Fruit fly (Drosophila melanogaster) whole organism, adult: ENCODE results near the gene zfh1.

Experiments used
- CG11617 ChIP-seq: fragments of 200-800 bp; sonication (Bioruptor generic); optimal IDR thresholded peaks from 2 replicates; lab custom pipeline; 2017; ENCODE audit warnings: mild to moderate bottlenecking, missing biosample characterization, missing genetic modification reagents, missing genetic modification characterization
- CG12768 ChIP-seq: fragments of 200-800 bp; sonication (Bioruptor generic); optimal IDR thresholded peaks from 2 replicates; lab custom pipeline; 2017; ENCODE audit warnings: missing biosample characterization, missing genetic modification characterization, mild to moderate bottlenecking, moderate library complexity, missing genetic modification reagents
- CG14711 ChIP-seq: fragments of 200-800 bp; sonication (Bioruptor generic); optimal IDR thresholded peaks from 2 replicates; lab custom pipeline; 2018; ENCODE audit warnings: missing biosample characterization, mild to moderate bottlenecking, missing genetic modification characterization, moderate library complexity
- CG1620 ChIP-seq: fragments of 200-800 bp; sonication (Bioruptor generic); optimal IDR thresholded peaks from 2 replicates; lab custom pipeline; 2016; ENCODE audit warnings: missing biosample characterization, missing genetic modification characterization
- CG33017 ChIP-seq: fragments of 200-800 bp; sonication (Bioruptor generic); optimal IDR thresholded peaks from 2 replicates; lab custom pipeline; 2018; ENCODE audit warnings: missing biosample characterization, mild to moderate bottlenecking, missing genetic modification characterization, moderate library complexity
- CG5204 ChIP-seq: fragments of 200-800 bp; sonication (Bioruptor generic); optimal IDR thresholded peaks from 2 replicates; lab custom pipeline; 2016; ENCODE audit warnings: missing biosample characterization, missing genetic modification characterization
- CG7045 ChIP-seq: fragments of 200-800 bp; sonication (Bioruptor generic); optimal IDR thresholded peaks from 2 replicates; lab custom pipeline; 2017; ENCODE audit warnings: missing biosample characterization, mild to moderate bottlenecking, missing genetic modification characterization
- CG7101 ChIP-seq: fragments of 200-800 bp; sonication (Bioruptor generic); optimal IDR thresholded peaks from 2 replicates; lab custom pipeline; 2018; ENCODE audit warnings: missing biosample characterization, mild to moderate bottlenecking, missing genetic modification characterization, moderate library complexity
- Clk ChIP-seq: fragments of 200-800 bp; sonication (Bioruptor generic); optimal IDR thresholded peaks from 2 replicates; lab custom pipeline; 2017; ENCODE audit warnings: missing biosample characterization, missing genetic modification characterization
- Crg-1 ChIP-seq: fragments of 200-800 bp; sonication (Bioruptor generic); optimal IDR thresholded peaks from 2 replicates; lab custom pipeline; 2016; ENCODE audit warnings: missing biosample characterization, missing genetic modification characterization
- Hr96 ChIP-seq: fragments of 200-800 bp; sonication (Bioruptor generic); optimal IDR thresholded peaks from 2 replicates; lab custom pipeline; 2016; ENCODE audit warnings: missing biosample characterization, missing genetic modification characterization
- Mnt ChIP-seq: fragments of 200-800 bp; sonication (Bioruptor generic); optimal IDR thresholded peaks from 2 replicates; lab custom pipeline; 2016; ENCODE audit warnings: missing biosample characterization, mild to moderate bottlenecking, missing genetic modification characterization
- bab1 ChIP-seq: fragments of 200-800 bp; sonication (Bioruptor generic); optimal IDR thresholded peaks from 3 replicates; lab custom pipeline; 2019; ENCODE audit warnings: missing biosample characterization, mild to moderate bottlenecking, missing genetic modification characterization, moderate library complexity
- cic ChIP-seq: fragments of 200-800 bp; sonication (Bioruptor generic); optimal IDR thresholded peaks from 2 replicates; lab custom pipeline; 2017; ENCODE audit warnings: missing biosample characterization, mild to moderate bottlenecking, missing genetic modification characterization, moderate library complexity
- cnc ChIP-seq, 2 experiments: fragments of >200 bp; optimal IDR thresholded peaks; 2 replicates each; lab custom pipeline; 2017
- kay ChIP-seq: fragments of 200-800 bp; sonication (Bioruptor generic); peaks from one replicate; lab custom pipeline; 2016; ENCODE audit warnings: missing biosample characterization, missing genetic modification characterization, borderline replicate concordance
- ovo ChIP-seq: fragments of 200-800 bp; sonication (Bioruptor generic); optimal IDR thresholded peaks from 2 replicates; lab custom pipeline; 2016; ENCODE audit warnings: missing biosample characterization, missing genetic modification characterization
- pad ChIP-seq: fragments of 200-800 bp; sonication (Bioruptor generic); optimal IDR thresholded peaks from 3 replicates; lab custom pipeline; 2017; ENCODE audit warnings: missing biosample characterization, missing genetic modification characterization, mild to moderate bottlenecking, moderate library complexity, missing genetic modification reagents
- tj ChIP-seq: fragments of 200-800 bp; sonication (Bioruptor generic); optimal IDR thresholded peaks from 3 replicates; lab custom pipeline; 2017; ENCODE audit warnings: missing biosample characterization, mild to moderate bottlenecking, missing genetic modification characterization, moderate library complexity
- toe ChIP-seq: fragments of 200-800 bp; sonication (Bioruptor generic); optimal IDR thresholded peaks from 2 replicates; lab custom pipeline; 2016; ENCODE audit warnings: missing biosample characterization, missing genetic modification characterization

Gene zfh1

dm6 chr3R:30792959-30793358, 27.2 kb downstream of the zfh1 start:
- TF ChIP-seq CG1620 (GFP tag; lab: Kevin White, UChicago) = no peak
- TF ChIP-seq CG5204 (GFP tag; lab: Kevin White, UChicago) = no peak
- TF ChIP-seq CG33017 = no peak
- TF ChIP-seq tj (GFP tag; lab: Kevin White, UChicago) = no peak
- TF ChIP-seq Clk (GFP tag; lab: Kevin White, UChicago) = no peak
- no peak for TF ChIP-seq cic
- no peak for TF ChIP-seq ovo (GFP tag; lab: Kevin White, UChicago)
- TF ChIP-seq toe (GFP tag; lab: Kevin White, UChicago) = no peak
- TF ChIP-seq CG14711 (tag; lab: Kevin White, UChicago) = no peak
- TF ChIP-seq kay (GFP tag; lab: Kevin White, UChicago) = no peak
- TF ChIP-seq pad (GFP tag; lab: Kevin White, UChicago) = no peak
- TF ChIP-seq CG7101 (tag; lab: Kevin White, UChicago) = no peak
- no peak for TF ChIP-seq Hr96
- no peak for TF ChIP-seq Mnt (GFP tag; lab: Kevin White, UChicago)
- no peak for TF ChIP-seq cnc (optimal IDR thresholded peaks at IDR 0.05; lab: Kevin White, UChicago)
- TF ChIP-seq Crg-1 (GFP tag; lab: Kevin White, UChicago) = no peak
- TF ChIP-seq CG11617 = no peak
- no peak for TF ChIP-seq bab1 (GFP tag; lab: Kevin White, UChicago)
- TF ChIP-seq CG12768 (GFP tag; lab: Kevin White, UChicago) = no peak

- TF ChIP-seq ovo (GFP tag; lab: Kevin White, UChicago) (no peak), pad (GFP tag; lab: Kevin White, UChicago) (peak; percentile 67), CG7101 (tag; lab: Kevin White, UChicago) (no peak), CG33017 (no peak), tj (GFP tag; lab: Kevin White, UChicago) (peak; percentile 88)
These were observed 29.0 kb downstream of the zfh1 start for dm6 chr3R:30794564-30795313.

dm6 chr3R:30796715-30797114, 31.0 kb downstream of the zfh1 start:
- TF ChIP-seq cic = no peak
- no peak for TF ChIP-seq Crg-1 (GFP tag; lab: Kevin White, UChicago)
- no peak for TF ChIP-seq CG7101 (tag; lab: Kevin White, UChicago)
- no peak for TF ChIP-seq toe (GFP tag; lab: Kevin White, UChicago)
- TF ChIP-seq ovo (GFP tag; lab: Kevin White, UChicago) = no peak
- no peak for TF ChIP-seq CG33017

dm6 chr3R:30797323-30797911, 31.7 kb downstream of the zfh1 start:
- TF ChIP-seq toe (GFP tag; lab: Kevin White, UChicago) (no peak), Crg-1 (GFP tag; lab: Kevin White, UChicago) (no peak), bab1 (GFP tag; lab: Kevin White, UChicago) (no peak), CG33017 (no peak)

dm6 chr3R:30800319-30800981, 34.7 kb downstream of the zfh1 start:
- TF ChIP-seq Mnt (GFP tag; lab: Kevin White, UChicago) (peak; percentile 59), Hr96 (peak; percentile 26), Clk (GFP tag; lab: Kevin White, UChicago) (no peak), pad (GFP tag; lab: Kevin White, UChicago) (peak; percentile 5), CG1620 (GFP tag; lab: Kevin White, UChicago) (no peak), CG7101 (tag; lab: Kevin White, UChicago) (peak; percentile 65), tj (GFP tag; lab: Kevin White, UChicago) (peak; percentile 39), CG11617 (peak; percentile 63), CG5204 (GFP tag; lab: Kevin White, UChicago) (no peak), CG14711 (tag; lab: Kevin White, UChicago) (peak; percentile 17), toe (GFP tag; lab: Kevin White, UChicago) (no peak), CG33017 (peak; percentile 66), Crg-1 (GFP tag; lab: Kevin White, UChicago) (peak; percentile 47), bab1 (GFP tag; lab: Kevin White, UChicago) (no peak), CG12768 (GFP tag; lab: Kevin White, UChicago) (peak; percentile 75), ovo (GFP tag; lab: Kevin White, UChicago) (peak; percentile 54), kay (GFP tag; lab: Kevin White, UChicago) (peak; percentile 78), cnc (optimal IDR thresholded peaks at IDR 0.05; lab: Kevin White, UChicago) (no peak), CG7045 (GFP tag; lab: Kevin White, UChicago) (peak; percentile 55), cic (peak; percentile 81)

dm6 chr3R:30801463-30801862, 35.7 kb downstream of the zfh1 start:
- TF ChIP-seq CG1620 (GFP tag; lab: Kevin White, UChicago) (no peak), tj (GFP tag; lab: Kevin White, UChicago) (no peak), CG7045 (GFP tag; lab: Kevin White, UChicago) (no peak), cic (no peak)
